Fruit fly (Drosophila melanogaster) whole organism, embryonic: Measurements from ENCODE around the gene tral.

Experiments
- B-H1 ChIP-seq: fragments of 200-800 bp; sonication (Bioruptor generic); IDR thresholded peaks from 3 replicates; pipeline ENCODE4 v1.3.6; 2022; ENCODE audit warnings: missing biosample characterization, missing genetic modification characterization
- BEAF-32 ChIP-seq: fragments of 200-800 bp; sonication (Bioruptor generic); optimal IDR thresholded peaks from 3 replicates; lab custom pipeline; 2017; ENCODE audit warnings: missing biosample characterization, missing genetic modification characterization, mild to moderate bottlenecking, moderate library complexity, missing genetic modification reagents
- Bdp1 ChIP-seq: fragments of 200-800 bp; sonication (Bioruptor generic); optimal IDR thresholded peaks from 3 replicates; lab custom pipeline; 2016; ENCODE audit warnings: missing biosample characterization, missing genetic modification characterization
- BtbVII ChIP-seq: fragments of 200-800 bp; sonication (Bioruptor generic); optimal IDR thresholded peaks from 3 replicates; lab custom pipeline; 2017; ENCODE audit warnings: missing biosample characterization, mild to moderate bottlenecking, missing genetic modification characterization
- CG10979 ChIP-seq: fragments of 200-800 bp; sonication (Bioruptor generic); optimal IDR thresholded peaks from 2 replicates; lab custom pipeline; 2018; ENCODE audit warnings: missing biosample characterization, mild to moderate bottlenecking, missing genetic modification characterization, moderate library complexity
- CG11093 ChIP-seq: fragments of 200-800 bp; sonication (Bioruptor generic); IDR thresholded peaks from 3 replicates; pipeline ENCODE4 v1.3.6; 2022; ENCODE audit warnings: missing biosample characterization, missing genetic modification characterization
- CG12391 ChIP-seq: fragments of 200-800 bp; sonication (Bioruptor generic); optimal IDR thresholded peaks from 3 replicates; lab custom pipeline; 2018; ENCODE audit warnings: missing biosample characterization, mild to moderate bottlenecking, missing genetic modification characterization, moderate library complexity
- CG1603 ChIP-seq: fragments of 200-800 bp; sonication (Bioruptor generic); optimal IDR thresholded peaks from 2 replicates; lab custom pipeline; 2019; ENCODE audit warnings: missing biosample characterization, mild to moderate bottlenecking, missing genetic modification characterization, moderate library complexity
- CG17385 ChIP-seq: fragments of 200-800 bp; sonication (Bioruptor generic); optimal IDR thresholded peaks from 3 replicates; lab custom pipeline; 2018; ENCODE audit warnings: missing biosample characterization, mild to moderate bottlenecking, missing genetic modification characterization
- CG2678 ChIP-seq: fragments of 200-800 bp; sonication (Bioruptor generic); optimal IDR thresholded peaks from 3 replicates; lab custom pipeline; 2019; ENCODE audit warnings: missing biosample characterization, mild to moderate bottlenecking, missing genetic modification characterization, moderate library complexity
- CG33213 ChIP-seq: fragments of 200-800 bp; sonication (Bioruptor generic); optimal IDR thresholded peaks from 3 replicates; lab custom pipeline; 2016; ENCODE audit warnings: missing biosample characterization, missing genetic modification characterization
- CG42726 ChIP-seq: fragments of 200-800 bp; sonication (Bioruptor generic); IDR thresholded peaks from 2 replicates; pipeline ENCODE4 v1.3.6; 2022; ENCODE audit warnings: missing biosample characterization, missing genetic modification characterization; ENCODE audit not compliant: partially characterized antibody
- CG6175 ChIP-seq: fragments of 200-800 bp; sonication (Bioruptor generic); IDR thresholded peaks from 3 replicates; pipeline ENCODE4 v1.3.6; 2022; ENCODE audit warnings: missing biosample characterization, missing genetic modification characterization
- CG7987 ChIP-seq: fragments of 200-800 bp; sonication (Bioruptor generic); optimal IDR thresholded peaks from 2 replicates; lab custom pipeline; 2018; ENCODE audit warnings: missing biosample characterization, mild to moderate bottlenecking, missing genetic modification characterization, moderate library complexity
- CG8765 ChIP-seq: fragments of 200-800 bp; sonication (Bioruptor generic); IDR thresholded peaks from 2 replicates; pipeline ENCODE4 v1.3.6; 2022; ENCODE audit warnings: missing biosample characterization, missing genetic modification characterization
- CG9437 ChIP-seq: fragments of 200-800 bp; sonication (Bioruptor generic); optimal IDR thresholded peaks from 2 replicates; lab custom pipeline; 2018; ENCODE audit warnings: missing biosample characterization, mild to moderate bottlenecking, missing genetic modification characterization
- CG9609 ChIP-seq: fragments of 200-800 bp; sonication (Bioruptor generic); optimal IDR thresholded peaks from 3 replicates; lab custom pipeline; 2016; ENCODE audit warnings: missing biosample characterization, missing genetic modification characterization
- Elba2 ChIP-seq: fragments of 200-800 bp; sonication (Bioruptor generic); optimal IDR thresholded peaks from 3 replicates; lab custom pipeline; 2016; ENCODE audit warnings: missing biosample characterization, missing genetic modification characterization
- Fer2 ChIP-seq: fragments of 200-800 bp; sonication (Bioruptor generic); optimal IDR thresholded peaks from 2 replicates; lab custom pipeline; 2018; ENCODE audit warnings: missing biosample characterization, mild to moderate bottlenecking, missing genetic modification characterization, moderate library complexity
- H15 ChIP-seq: fragments of 200-800 bp; sonication (Bioruptor generic); IDR thresholded peaks from 3 replicates; pipeline ENCODE4 v1.3.6; 2022; ENCODE audit warnings: missing biosample characterization, missing genetic modification characterization
- H2.0 ChIP-seq: fragments of 200-800 bp; sonication (Bioruptor generic); IDR thresholded peaks from 2 replicates; pipeline ENCODE4 v1.3.6; 2022; ENCODE audit warnings: missing biosample characterization, missing genetic modification characterization
- Hr51 ChIP-seq, 2 experiments: fragments of 200-800 bp; sonication (Bioruptor generic); optimal IDR thresholded peaks; 2 replicates in 1 of 2; 3 replicates in 1 of 2; lab custom pipeline; 2016 to 2018; ENCODE audit warnings: missing biosample characterization in 2 of 2, missing genetic modification characterization in 2 of 2, mild to moderate bottlenecking in 1 of 2, moderate library complexity in 1 of 2
- Kr ChIP-seq: fragments of 200-800 bp; sonication (Bioruptor generic); optimal IDR thresholded peaks from 2 replicates; lab custom pipeline; 2017; ENCODE audit warnings: missing biosample characterization, mild to moderate bottlenecking, missing genetic modification characterization
- Lim3 ChIP-seq: fragments of 200-800 bp; sonication (Bioruptor generic); IDR thresholded peaks from 2 replicates; pipeline ENCODE4 v1.3.6; 2022; ENCODE audit warnings: missing biosample characterization, missing genetic modification characterization
- Scr ChIP-seq: fragments of 200-800 bp; sonication (Bioruptor generic); IDR thresholded peaks from 2 replicates; pipeline ENCODE4 v1.3.6; 2022; ENCODE audit warnings: missing biosample characterization, missing genetic modification characterization; ENCODE audit not compliant: partially characterized antibody
- Sin3A ChIP-seq: fragments of >200 bp; optimal IDR thresholded peaks from 2 replicates; lab custom pipeline; 2018
- Sox102F ChIP-seq: fragments of 200-800 bp; sonication (Bioruptor generic); optimal IDR thresholded peaks from 2 replicates; lab custom pipeline; 2018; ENCODE audit warnings: missing biosample characterization, mild to moderate bottlenecking, missing genetic modification characterization, moderate library complexity
- Taf1 ChIP-seq: fragments of 200-800 bp; sonication (Bioruptor generic); IDR thresholded peaks from 2 replicates; pipeline ENCODE4 v1.3.6; 2022; ENCODE audit warnings: missing biosample characterization, missing genetic modification characterization
- ap ChIP-seq: fragments of 200-800 bp; sonication (Bioruptor generic); IDR thresholded peaks from 2 replicates; pipeline ENCODE4 v1.3.6; 2022; ENCODE audit warnings: missing biosample characterization, missing genetic modification characterization
- ase ChIP-seq: fragments of 200-800 bp; sonication (Bioruptor generic); IDR thresholded peaks from 3 replicates; pipeline ENCODE4 v1.3.6; 2022; ENCODE audit warnings: missing biosample characterization, missing genetic modification characterization
- az2 ChIP-seq: fragments of 200-800 bp; sonication (Bioruptor generic); optimal IDR thresholded peaks from 3 replicates; lab custom pipeline; 2016; ENCODE audit warnings: missing biosample characterization, missing genetic modification characterization
- ci ChIP-seq: fragments of 200-800 bp; sonication (Bioruptor generic); IDR thresholded peaks from 3 replicates; pipeline ENCODE4 v1.3.6; 2022; ENCODE audit warnings: missing biosample characterization, missing genetic modification characterization
- dm ChIP-seq: fragments of 200-800 bp; sonication (Bioruptor generic); optimal IDR thresholded peaks from 3 replicates; lab custom pipeline; 2016; ENCODE audit warnings: missing biosample characterization, missing genetic modification characterization
- en ChIP-seq: fragments of 200-800 bp; sonication (Bioruptor generic); optimal IDR thresholded peaks from 2 replicates; lab custom pipeline; 2016; ENCODE audit warnings: missing biosample characterization, missing genetic modification characterization
- esg ChIP-seq: fragments of 200-800 bp; sonication (Bioruptor generic); conservative IDR thresholded peaks from 2 replicates; pipeline ENCODE4 v1.3.6; 2022; ENCODE audit warnings: missing biosample characterization, missing genetic modification characterization
- exex ChIP-seq: fragments of 200-800 bp; sonication (Bioruptor generic); optimal IDR thresholded peaks from 4 replicates; lab custom pipeline; 2018; ENCODE audit warnings: missing biosample characterization, mild to moderate bottlenecking, missing genetic modification characterization, moderate library complexity
- fd102C ChIP-seq: fragments of 200-800 bp; sonication (Bioruptor generic); optimal IDR thresholded peaks from 2 replicates; lab custom pipeline; 2018; ENCODE audit warnings: missing biosample characterization, mild to moderate bottlenecking, missing genetic modification characterization, moderate library complexity
- ftz-f1 ChIP-seq: fragments of 200-800 bp; sonication (Bioruptor generic); optimal IDR thresholded peaks from 2 replicates; lab custom pipeline; 2016; ENCODE audit warnings: missing biosample characterization, missing genetic modification characterization
- gfzf ChIP-seq: fragments of 200-800 bp; sonication (Bioruptor generic); optimal IDR thresholded peaks from 2 replicates; lab custom pipeline; 2016; ENCODE audit warnings: missing biosample characterization, mild to moderate bottlenecking, missing genetic modification characterization, moderate library complexity
- gsb-n ChIP-seq: fragments of 200-800 bp; sonication (Bioruptor generic); optimal IDR thresholded peaks from 3 replicates; lab custom pipeline; 2018; ENCODE audit warnings: missing biosample characterization, mild to moderate bottlenecking, missing genetic modification characterization
- mirr ChIP-seq: fragments of 200-800 bp; sonication (Bioruptor generic); optimal IDR thresholded peaks from 3 replicates; lab custom pipeline; 2018; ENCODE audit warnings: missing biosample characterization, mild to moderate bottlenecking, missing genetic modification characterization
- nau ChIP-seq: fragments of 200-800 bp; sonication (Bioruptor generic); optimal IDR thresholded peaks from 3 replicates; lab custom pipeline; 2017; ENCODE audit warnings: missing biosample characterization, mild to moderate bottlenecking, missing genetic modification characterization, missing genetic modification reagents
- onecut ChIP-seq: fragments of 200-800 bp; sonication (Bioruptor generic); IDR thresholded peaks from 2 replicates; pipeline ENCODE4 v1.3.6; 2022; ENCODE audit warnings: missing biosample characterization, missing genetic modification characterization
- ranshi ChIP-seq: fragments of 200-800 bp; sonication (Bioruptor generic); IDR thresholded peaks from 2 replicates; pipeline ENCODE4 v1.3.6; 2022; ENCODE audit warnings: missing biosample characterization, missing genetic modification characterization
- run ChIP-seq: fragments of 200-800 bp; sonication (Bioruptor generic); optimal IDR thresholded peaks from 3 replicates; lab custom pipeline; 2018; ENCODE audit warnings: missing biosample characterization, mild to moderate bottlenecking, missing genetic modification characterization
- seq ChIP-seq: fragments of 200-800 bp; sonication (Bioruptor generic); IDR thresholded peaks from 2 replicates; pipeline ENCODE4 v1.3.6; 2022; ENCODE audit warnings: missing biosample characterization, missing genetic modification characterization
- slbo ChIP-seq: fragments of 200-800 bp; sonication (Bioruptor generic); IDR thresholded peaks from 2 replicates; pipeline ENCODE4 v1.3.6; 2022; ENCODE audit warnings: missing biosample characterization, missing genetic modification characterization
- ttk ChIP-seq: fragments of 200-800 bp; sonication (Bioruptor generic); IDR thresholded peaks from 2 replicates; pipeline ENCODE4 v2.1.2; 2022; ENCODE audit warnings: missing biosample characterization, missing genetic modification characterization
- wek ChIP-seq: fragments of 200-800 bp; sonication (Bioruptor generic); optimal IDR thresholded peaks from 3 replicates; lab custom pipeline; 2018; ENCODE audit warnings: missing biosample characterization, mild to moderate bottlenecking, missing genetic modification characterization, moderate library complexity
- z ChIP-seq: fragments of 200-800 bp; sonication (Bioruptor generic); IDR thresholded peaks from 3 replicates; pipeline ENCODE4 v1.3.6; 2022; ENCODE audit warnings: missing biosample characterization, missing genetic modification characterization

The tral gene

dm6 chr3L:12533392-12534070 lies 18.7 kb downstream of the tral start, which contains the start of the genes Tsf2 and CG34242 (continued):
- TF ChIP-seq Lim3 (peak; percentile 59; the same call in 1 of the 2 replicates), Elba2 (no peak), BtbVII (GFP tag; lab: Kevin White, UChicago) (peak; percentile 68), Taf1 (GFP tag; lab: Robert Waterston, UW) (peak; percentile 87), fd102C (GFP tag; lab: Kevin White, UChicago) (no peak), nau (GFP tag; lab: Kevin White, UChicago) (peak; percentile 51), Sox102F (GFP tag; lab: Kevin White, UChicago) (no peak), gfzf (GFP tag; lab: Kevin White, UChicago) (peak; percentile 63), ttk (GFP tag; lab: Robert Waterston, UW) (peak; percentile 96), ftz-f1 (no peak), wek (GFP tag; lab: Kevin White, UChicago) (no peak), Hr51 (GFP tag; optimal IDR thresholded peaks at IDR 0.05; lab: Kevin White, UChicago) (no peak), Bdp1 (GFP tag; lab: Kevin White, UChicago) (no peak), H15 (GFP tag; lab: Robert Waterston, UW) (peak; percentile 81; the same call in 2 of the 3 replicates), CG9437 (GFP tag; lab: Kevin White, UChicago) (peak; percentile 34), CG17385 (GFP tag; lab: Kevin White, UChicago) (peak; percentile 25), seq (GFP tag; lab: Robert Waterston, UW) (no peak), BEAF-32 (GFP tag; lab: Kevin White, UChicago) (no peak), mirr (GFP tag; lab: Kevin White, UChicago) (no peak), Scr (no peak; the same call in 1 of the 2 replicates), CG7987 (GFP tag; lab: Kevin White, UChicago) (peak; percentile 59), az2 (GFP tag; lab: Kevin White, UChicago) (no peak), CG42726 (GFP tag; lab: Robert Waterston, UW) (no peak), ap (GFP tag; lab: Robert Waterston, UW) (peak; percentile 94), onecut (GFP tag; lab: Robert Waterston, UW) (peak; percentile 50; the same call in 1 of the 2 replicates), CG2678 (tag; lab: Kevin White, UChicago) (peak; percentile 93), ci (no peak), CG9609 (GFP tag; lab: Kevin White, UChicago) (no peak), run (tag; lab: Kevin White, UChicago) (no peak), CG6175 (GFP tag; lab: Robert Waterston, UW) (peak; percentile 84; the same call in 2 of the 3 replicates), H2.0 (no peak), ase (GFP tag; lab: Robert Waterston, UW) (peak; percentile 94), Sin3A (lab: Kevin White, UChicago) (peak; percentile 1), CG11093 (GFP tag; lab: Robert Waterston, UW) (peak; percentile 75; the same call in 2 of the 3 replicates), CG8765 (GFP tag; lab: Robert Waterston, UW) (peak; percentile 87), CG10979 (tag; lab: Kevin White, UChicago) (peak; percentile 85), esg (GFP tag; lab: Robert Waterston, UW) (peak; percentile 97), dm (GFP tag; lab: Kevin White, UChicago) (no peak), B-H1 (GFP tag; lab: Robert Waterston, UW) (peak; percentile 54; the same call in 2 of the 3 replicates), gsb-n (tag; lab: Kevin White, UChicago) (no peak), CG1603 (no peak), CG33213 (GFP tag; lab: Kevin White, UChicago) (peak; percentile 20), z (GFP tag; lab: Robert Waterston, UW) (no peak), exex (no peak), slbo (GFP tag; lab: Robert Waterston, UW) (peak; percentile 69), CG12391 (tag; lab: Kevin White, UChicago) (peak; percentile 53), ranshi (GFP tag; lab: Robert Waterston, UW) (peak; percentile 95), en (GFP tag; lab: Kevin White, UChicago) (no peak), Fer2 (tag; lab: Kevin White, UChicago) (peak; percentile 66), Kr (GFP tag; lab: Kevin White, UChicago) (no peak)
